Worm (Caenorhabditis elegans) whole organism, L4 larva: Measurements from ENCODE around the gene cest-24.

ENCODE experiments used
- D1046.2 ChIP-seq: fragments of 200-800 bp; sonication (Bioruptor generic); IDR thresholded peaks from 2 replicates; pipeline ENCODE4 v1.3.6; 2022; ENCODE audit warnings: missing genetic modification characterization, missing compliant biosample characterization
- Y48G9A.11 ChIP-seq: fragments of 200-800 bp; sonication (Bioruptor generic); IDR thresholded peaks from 2 replicates; pipeline ENCODE4 v1.3.6; 2022; ENCODE audit warnings: missing genetic modification reagents, missing genetic modification characterization, missing compliant biosample characterization
- ZK337.2 ChIP-seq: fragments of 200-800 bp; sonication (Bioruptor generic); IDR thresholded peaks from 2 replicates; pipeline ENCODE4 v1.3.6; 2022; ENCODE audit warnings: missing genetic modification reagents, missing genetic modification characterization, missing compliant biosample characterization
- aha-1 ChIP-seq: fragments of 150-350 bp; peaks from one replicate; lab custom pipeline; 2014; ENCODE audit warnings: missing biosample characterization, missing genetic modification characterization
- arid-1 ChIP-seq: fragments of 200-800 bp; sonication (Bioruptor generic); conservative IDR thresholded peaks from 2 replicates; pipeline ENCODE4 v1.3.6; 2022; ENCODE audit warnings: missing genetic modification reagents, missing genetic modification characterization, missing compliant biosample characterization
- ceh-20 ChIP-seq: fragments of 200-800 bp; sonication (Bioruptor generic); IDR thresholded peaks from 2 replicates; pipeline ENCODE4 v1.3.6; 2022; ENCODE audit warnings: missing genetic modification reagents, missing genetic modification characterization, missing compliant biosample characterization
- ceh-28 ChIP-seq: fragments of 150-350 bp; optimal IDR thresholded peaks from 2 replicates; lab custom pipeline; 2014; ENCODE audit warnings: missing biosample characterization, missing genetic modification reagents, missing genetic modification characterization
- ceh-32 ChIP-seq: sonication (generic microtip); optimal IDR thresholded peaks from 2 replicates; lab custom pipeline; 2016; ENCODE audit warnings: mild to moderate bottlenecking, missing genetic modification characterization, missing compliant biosample characterization; ENCODE audit not compliant: poor library complexity
- ceh-44 ChIP-seq: fragments of 200-800 bp; sonication (Bioruptor generic); IDR thresholded peaks from 2 replicates; pipeline ENCODE4 v1.3.6; 2022; ENCODE audit warnings: missing genetic modification reagents, missing genetic modification characterization, missing compliant biosample characterization
- daf-12 ChIP-seq: fragments of 150-350 bp; optimal IDR thresholded peaks from 2 replicates; lab custom pipeline; 2014; ENCODE audit warnings: missing biosample characterization, missing genetic modification reagents, missing genetic modification characterization
- daf-16 ChIP-seq, 3 experiments: sonication (generic microtip); optimal IDR thresholded peaks; 2 replicates each; lab custom pipeline; 2016 to 2017; ENCODE audit warnings: missing genetic modification characterization in 3 of 3, missing genetic modification reagents in 3 of 3, mild to moderate bottlenecking in 2 of 3, missing compliant biosample characterization in 2 of 3, missing biosample characterization in 1 of 3, moderate library complexity in 1 of 3
- dmd-6 ChIP-seq: fragments of 200-800 bp; sonication (Bioruptor generic); IDR thresholded peaks from 2 replicates; pipeline ENCODE4 v1.3.6; 2022; ENCODE audit warnings: missing genetic modification reagents, missing genetic modification characterization, missing compliant biosample characterization
- dmd-8 ChIP-seq: fragments of 200-800 bp; sonication (Bioruptor generic); IDR thresholded peaks from 2 replicates; pipeline ENCODE4 v1.3.6; 2022; ENCODE audit warnings: missing genetic modification characterization, missing compliant biosample characterization
- dmd-9 ChIP-seq: fragments of 200-800 bp; sonication (Bioruptor generic); IDR thresholded peaks from 2 replicates; pipeline ENCODE4 v1.3.6; 2022; ENCODE audit warnings: missing genetic modification reagents, missing genetic modification characterization, missing compliant biosample characterization
- dve-1 ChIP-seq: sonication (generic microtip); optimal IDR thresholded peaks from 2 replicates; lab custom pipeline; 2017; ENCODE audit warnings: antibody characterized with exemption, mild to moderate bottlenecking, missing genetic modification characterization, missing compliant biosample characterization; ENCODE audit not compliant: insufficient read depth
- hlh-11 ChIP-seq: fragments of 200-800 bp; sonication (Bioruptor generic); optimal IDR thresholded peaks from 2 replicates; lab custom pipeline; 2018; ENCODE audit warnings: mild to moderate bottlenecking, missing genetic modification characterization, missing compliant biosample characterization
- hlh-30 ChIP-seq: sonication (generic microtip); optimal IDR thresholded peaks from 2 replicates; lab custom pipeline; 2017; ENCODE audit warnings: antibody characterized with exemption, mild to moderate bottlenecking, missing genetic modification characterization, missing compliant biosample characterization; ENCODE audit not compliant: insufficient read depth
- lin-1 ChIP-seq: fragments of 200-800 bp; sonication (Bioruptor generic); IDR thresholded peaks from 2 replicates; pipeline ENCODE4 v1.3.6; 2022; ENCODE audit warnings: missing genetic modification reagents, missing genetic modification characterization, missing compliant biosample characterization
- lin-13 ChIP-seq: fragments of 150-350 bp; optimal IDR thresholded peaks from 2 replicates; lab custom pipeline; 2014; ENCODE audit warnings: missing biosample characterization, missing genetic modification reagents, missing genetic modification characterization
- lin-38 ChIP-seq: fragments of 200-800 bp; sonication (Bioruptor generic); IDR thresholded peaks from 2 replicates; pipeline ENCODE4 v1.3.6; 2022; ENCODE audit warnings: missing genetic modification reagents, missing genetic modification characterization, missing compliant biosample characterization
- madf-5 ChIP-seq, 2 experiments: fragments of 200-800 bp; sonication (Bioruptor generic); IDR thresholded peaks; 2 replicates each; pipeline ENCODE4 v1.3.6; 2022; ENCODE audit warnings: missing compliant biosample characterization in 2 of 2, missing genetic modification characterization in 2 of 2
- mdt-29 ChIP-seq: fragments of 200-800 bp; sonication (Bioruptor generic); IDR thresholded peaks from 2 replicates; pipeline ENCODE4 v1.3.6; 2022; ENCODE audit warnings: missing genetic modification reagents, missing genetic modification characterization, missing compliant biosample characterization
- mxl-3 ChIP-seq: fragments of 200-800 bp; sonication (Bioruptor generic); optimal IDR thresholded peaks from 2 replicates; lab custom pipeline; 2018; ENCODE audit warnings: mild to moderate bottlenecking, missing genetic modification characterization, missing compliant biosample characterization
- nhr-10 ChIP-seq: fragments of 150-350 bp; optimal IDR thresholded peaks from 2 replicates; lab custom pipeline; 2014; ENCODE audit warnings: missing biosample characterization, missing genetic modification characterization
- nhr-237 ChIP-seq: sonication (generic microtip); optimal IDR thresholded peaks from 2 replicates; lab custom pipeline; 2017; ENCODE audit warnings: missing biosample characterization, missing genetic modification characterization
- nhr-28 ChIP-seq: fragments of 150-350 bp; optimal IDR thresholded peaks from 2 replicates; lab custom pipeline; 2014; ENCODE audit warnings: missing biosample characterization, missing genetic modification characterization
- nhr-41 ChIP-seq: fragments of 200-800 bp; sonication (Bioruptor generic); IDR thresholded peaks from 2 replicates; pipeline ENCODE4 v1.3.6; 2022; ENCODE audit warnings: missing genetic modification reagents, missing genetic modification characterization, missing compliant biosample characterization
- nhr-6 ChIP-seq: fragments of 150-350 bp; optimal IDR thresholded peaks from 2 replicates; lab custom pipeline; 2014; ENCODE audit warnings: missing biosample characterization, missing genetic modification characterization
- nhr-77 ChIP-seq: fragments of 150-350 bp; optimal IDR thresholded peaks from 2 replicates; lab custom pipeline; 2014; ENCODE audit warnings: missing biosample characterization, missing genetic modification characterization
- php-3 ChIP-seq: fragments of 200-800 bp; sonication (Bioruptor generic); IDR thresholded peaks from 2 replicates; pipeline ENCODE4 v1.3.6; 2022; ENCODE audit warnings: missing genetic modification reagents, missing genetic modification characterization, missing compliant biosample characterization
- pqm-1 ChIP-seq: sonication (generic microtip); optimal IDR thresholded peaks from 2 replicates; lab custom pipeline; 2017; ENCODE audit warnings: missing biosample characterization, missing genetic modification characterization
- saeg-2 ChIP-seq: fragments of 200-800 bp; sonication (Bioruptor generic); IDR thresholded peaks from 2 replicates; pipeline ENCODE4 v1.3.6; 2022; ENCODE audit warnings: missing genetic modification reagents, missing genetic modification characterization, missing compliant biosample characterization
- set-16 ChIP-seq: fragments of 200-800 bp; sonication (Bioruptor generic); IDR thresholded peaks from 2 replicates; pipeline ENCODE4 v1.3.6; 2022; ENCODE audit warnings: missing genetic modification reagents, missing genetic modification characterization, missing compliant biosample characterization
- spr-1 ChIP-seq: sonication (generic microtip); optimal IDR thresholded peaks from 2 replicates; lab custom pipeline; 2016; ENCODE audit warnings: mild to moderate bottlenecking, missing genetic modification characterization, missing compliant biosample characterization
- tra-1 ChIP-seq: fragments of 200-800 bp; sonication (Bioruptor generic); IDR thresholded peaks from 2 replicates; pipeline ENCODE4 v1.3.6; 2022; ENCODE audit warnings: missing genetic modification reagents, missing genetic modification characterization, missing compliant biosample characterization
- unc-62 ChIP-seq, 3 experiments: fragments of 150-350 bp in 1 of 3; sonication (generic microtip); optimal IDR thresholded peaks in 2 of 3; peaks in 1 of 3; 1 replicate in 1 of 3; 2 replicates in 2 of 3; lab custom pipeline; 2014 to 2017; ENCODE audit warnings: missing biosample characterization in 3 of 3, missing genetic modification characterization in 3 of 3, missing genetic modification reagents in 3 of 3, missing genotype in 1 of 3
- zip-11 ChIP-seq: fragments of 200-800 bp; sonication (Bioruptor generic); IDR thresholded peaks from 2 replicates; pipeline ENCODE4 v1.3.6; 2022; ENCODE audit warnings: missing genetic modification characterization, missing compliant biosample characterization

cest-24 gene

DNA sequence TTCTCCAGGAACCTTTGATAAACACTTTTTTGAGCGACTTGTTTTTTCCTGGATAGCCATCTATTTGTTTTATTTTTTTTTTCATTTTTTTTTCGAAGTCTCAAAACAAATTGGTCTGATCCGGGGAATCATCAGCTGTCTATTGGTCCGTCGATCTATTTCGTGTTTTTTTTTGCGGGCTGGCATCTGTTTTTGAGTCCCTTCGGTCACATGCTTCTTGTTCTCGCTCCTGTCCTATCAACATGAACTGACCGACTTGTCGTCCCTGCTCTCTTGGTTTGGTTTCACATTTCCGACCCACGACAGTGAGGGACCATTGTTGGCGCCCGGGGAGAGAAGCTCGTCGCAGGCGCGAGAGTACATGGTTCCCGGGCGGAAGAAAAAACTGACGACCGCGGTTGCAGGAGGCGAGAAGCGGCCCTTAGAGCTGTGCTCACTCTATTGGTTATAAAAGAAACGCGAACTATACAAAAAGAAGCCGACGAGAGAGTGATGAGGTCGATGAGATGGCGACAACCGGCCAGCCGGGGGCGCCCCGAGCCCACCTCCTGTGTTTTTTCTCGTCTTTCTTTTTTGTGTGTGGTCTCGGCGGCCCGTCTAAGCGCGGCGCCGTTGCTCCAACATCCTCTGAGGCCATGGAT is 27.9 kb downstream of the cest-24 start:
- no peak for TF ChIP-seq dmd-9 (GFP tag; lab: Robert Waterston, UW)
- no peak for TF ChIP-seq madf-5 (GFP tag; IDR thresholded peaks at IDR 0.05; lab: Robert Waterston, UW)
- TF ChIP-seq lin-38 (GFP tag; lab: Robert Waterston, UW): no peak
- TF ChIP-seq hlh-11: peak; percentile 28
- peak; percentile 84 for TF ChIP-seq set-16
- no peak for TF ChIP-seq mdt-29 (GFP tag; lab: Robert Waterston, UW)
- TF ChIP-seq ZK337.2 (GFP tag; lab: Robert Waterston, UW): no peak
- TF ChIP-seq daf-12 (tag; lab: Kevin White, UChicago): no peak
- TF ChIP-seq D1046.2 (GFP tag; lab: Robert Waterston, UW): no peak
- TF ChIP-seq zip-11: no peak
- no peak for TF ChIP-seq ceh-28 (tag; lab: Kevin White, UChicago)
- TF ChIP-seq Y48G9A.11 (GFP tag; lab: Robert Waterston, UW): 0 out of 2 replicates have a peak, but pooled peaks have one; percentile 24
- peak in 1 of 2 experiments; percentile 86 for TF ChIP-seq daf-16 (GFP tag; optimal IDR thresholded peaks at IDR 0.05; lab: Kevin White, UChicago)
- no peak for TF ChIP-seq daf-16 (tag; optimal IDR thresholded peaks at IDR 0.05; lab: Kevin White, UChicago)
- TF ChIP-seq ceh-32 (tag; lab: Kevin White, UChicago): no peak
- TF ChIP-seq hlh-30: peak; percentile 18
- TF ChIP-seq nhr-10 (tag; lab: Kevin White, UChicago): no peak
- TF ChIP-seq nhr-237: no peak
- no peak for TF ChIP-seq arid-1 (GFP tag; lab: Robert Waterston, UW)
- peak; percentile 45; the same call in 1 of the 2 replicates for TF ChIP-seq ceh-20 (GFP tag; lab: Robert Waterston, UW)
- peak; percentile 26; the same call in 1 of the 2 replicates for TF ChIP-seq tra-1 (GFP tag; lab: Robert Waterston, UW)
- 0 out of 2 replicates have a peak, but pooled peaks have one; percentile 39 for TF ChIP-seq dmd-8 (GFP tag; lab: Robert Waterston, UW)
- TF ChIP-seq, all 104 proteins: peak for 8

DNA sequence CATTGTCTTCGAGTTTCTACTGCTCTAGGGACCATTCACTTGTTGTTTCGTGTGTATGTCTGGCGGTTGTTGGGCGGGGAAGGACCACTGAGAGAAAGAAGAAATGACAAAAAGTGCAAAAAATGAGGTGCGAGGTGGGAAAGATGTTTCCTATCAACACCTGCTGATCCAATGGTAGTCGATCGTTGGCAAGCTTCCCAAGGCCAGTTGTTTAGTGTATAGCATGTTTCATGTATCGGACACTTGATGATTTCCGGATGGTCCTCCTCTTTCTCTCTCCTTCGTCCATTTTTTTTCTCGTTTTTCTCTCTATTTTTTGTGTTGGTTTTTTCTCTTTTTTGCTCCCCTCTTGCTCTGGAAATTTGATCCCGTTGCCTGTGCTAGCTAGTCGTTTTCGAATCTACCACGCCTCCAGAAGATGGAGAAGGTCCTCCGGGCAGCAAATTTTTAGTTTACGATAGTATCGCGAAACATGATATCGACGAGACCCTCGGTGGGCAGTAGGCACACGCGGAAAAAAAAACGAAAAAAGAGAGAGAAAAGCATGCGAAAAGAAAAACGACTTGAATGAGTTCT is 29.4 kb downstream of the cest-24 start:
- TF ChIP-seq ceh-44 (GFP tag; lab: Robert Waterston, UW) (no peak), hlh-11 (peak; percentile 56)

DNA sequence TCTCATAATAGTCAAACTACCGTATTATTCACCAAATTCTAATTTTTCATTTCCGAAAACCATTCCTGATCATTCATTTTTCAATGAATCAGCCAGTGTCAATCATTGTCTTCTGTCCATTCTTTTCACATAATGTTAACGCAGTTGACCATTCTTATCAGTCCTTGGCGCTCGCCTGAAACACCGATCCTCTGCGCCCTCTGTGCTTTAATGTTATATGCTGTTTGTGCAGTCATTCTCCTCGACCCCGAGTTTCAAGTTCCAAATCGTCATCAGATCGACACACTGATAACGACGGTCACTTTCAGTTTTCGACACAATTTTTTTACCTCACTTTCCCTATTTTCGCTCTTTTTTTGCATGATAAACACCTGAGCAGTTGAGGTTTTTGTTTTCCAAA is 30.2 kb downstream of the cest-24 start:
- TF ChIP-seq saeg-2 (GFP tag; lab: Robert Waterston, UW) (no peak), daf-12 (tag; lab: Kevin White, UChicago) (no peak), madf-5 (GFP tag; IDR thresholded peaks at IDR 0.05; lab: Robert Waterston, UW) (no peak), hlh-11 (peak; percentile 76), nhr-41 (GFP tag; lab: Robert Waterston, UW) (peak; percentile 78), dmd-6 (peak; percentile 94), nhr-6 (no peak), lin-13 (no peak), ceh-28 (tag; lab: Kevin White, UChicago) (no peak), unc-62 (GFP tag; optimal IDR thresholded peaks at IDR 0.05 in 1 of 2; lab: Kevin White, UChicago) (peak in 1 of 2 experiments; percentile 19), unc-62 (tag; optimal IDR thresholded peaks at IDR 0.05; lab: Kevin White, UChicago) (no peak), dve-1 (tag; lab: Kevin White, UChicago) (peak; percentile 62), hlh-30 (peak; percentile 59), daf-16 (GFP tag; optimal IDR thresholded peaks at IDR 0.05; lab: Kevin White, UChicago) (no peak), daf-16 (tag; optimal IDR thresholded peaks at IDR 0.05; lab: Kevin White, UChicago) (peak; percentile 54), mxl-3 (GFP tag; lab: Kevin White, UChicago) (no peak), pqm-1 (tag; lab: Kevin White, UChicago) (peak; percentile 96), spr-1 (tag; lab: Kevin White, UChicago) (no peak), lin-1 (0 out of 2 replicates have a peak, but pooled peaks have one; percentile 47), aha-1 (tag; lab: Kevin White, UChicago) (peak; percentile 91), php-3 (GFP tag; lab: Robert Waterston, UW) (0 out of 2 replicates have a peak, but pooled peaks have one; percentile 40), nhr-77 (tag; lab: Kevin White, UChicago) (peak; percentile 45), nhr-28 (tag; lab: Kevin White, UChicago) (peak; percentile 85)
